Fruit fly (Drosophila melanogaster) whole organism, embryonic: ENCODE data around the gene eEF1alpha2.

Experiments used
- Atf3 ChIP-seq: fragments of 200-800 bp; sonication (Bioruptor generic); optimal IDR thresholded peaks from 3 replicates; lab custom pipeline; 2016; ENCODE audit warnings: missing biosample characterization, missing genetic modification characterization
- Bgb ChIP-seq: fragments of 200-800 bp; sonication (Bioruptor generic); IDR thresholded peaks from 2 replicates; pipeline ENCODE4 v1.3.6; 2022; ENCODE audit warnings: missing biosample characterization, missing genetic modification characterization; ENCODE audit not compliant: partially characterized antibody
- CG10366 ChIP-seq: fragments of 200-800 bp; sonication (Bioruptor generic); IDR thresholded peaks from 2 replicates; pipeline ENCODE4 v1.3.6; 2022; ENCODE audit warnings: missing biosample characterization, missing genetic modification characterization
- CG10462 ChIP-seq: fragments of 200-800 bp; sonication (Bioruptor generic); optimal IDR thresholded peaks from 2 replicates; lab custom pipeline; 2016; ENCODE audit warnings: missing biosample characterization, missing genetic modification characterization
- CG11723 ChIP-seq: fragments of 200-800 bp; sonication (Bioruptor generic); optimal IDR thresholded peaks from 2 replicates; lab custom pipeline; 2017; ENCODE audit warnings: missing biosample characterization, mild to moderate bottlenecking, missing genetic modification characterization
- CG14441 ChIP-seq: fragments of 200-800 bp; sonication (Bioruptor generic); IDR thresholded peaks from 2 replicates; pipeline ENCODE4 v1.3.6; 2022; ENCODE audit warnings: missing biosample characterization, missing genetic modification characterization
- CG14965 ChIP-seq: fragments of 200-800 bp; sonication (Bioruptor generic); optimal IDR thresholded peaks from 2 replicates; lab custom pipeline; 2016; ENCODE audit warnings: missing biosample characterization, missing genetic modification characterization, borderline replicate concordance
- CG15601 ChIP-seq: fragments of 200-800 bp; sonication (Bioruptor generic); optimal IDR thresholded peaks from 3 replicates; lab custom pipeline; 2019; ENCODE audit warnings: missing biosample characterization, mild to moderate bottlenecking, missing genetic modification characterization, moderate library complexity
- CG15696 ChIP-seq: fragments of 200-800 bp; sonication (Bioruptor generic); optimal IDR thresholded peaks from 2 replicates; lab custom pipeline; 2019; ENCODE audit warnings: missing biosample characterization, mild to moderate bottlenecking, missing genetic modification characterization, moderate library complexity
- CG16815 ChIP-seq: fragments of 200-800 bp; sonication (Bioruptor generic); optimal IDR thresholded peaks from 3 replicates; lab custom pipeline; 2017; ENCODE audit warnings: missing biosample characterization, mild to moderate bottlenecking, missing genetic modification characterization
- CG17385 ChIP-seq: fragments of 200-800 bp; sonication (Bioruptor generic); optimal IDR thresholded peaks from 3 replicates; lab custom pipeline; 2018; ENCODE audit warnings: missing biosample characterization, mild to moderate bottlenecking, missing genetic modification characterization
- CG34422 ChIP-seq: fragments of 200-800 bp; sonication (Bioruptor generic); IDR thresholded peaks from 3 replicates; pipeline ENCODE4 v1.3.6; 2022; ENCODE audit warnings: missing biosample characterization, missing genetic modification characterization
- CG3847 ChIP-seq: fragments of 200-800 bp; sonication (Bioruptor generic); IDR thresholded peaks from 2 replicates; pipeline ENCODE4 v1.3.6; 2022; ENCODE audit warnings: missing biosample characterization, missing genetic modification characterization
- CG4404 ChIP-seq: fragments of 200-800 bp; sonication (Bioruptor generic); IDR thresholded peaks from 2 replicates; pipeline ENCODE4 v1.3.6; 2022; ENCODE audit warnings: missing biosample characterization, missing genetic modification characterization
- CG5953 ChIP-seq: fragments of 200-800 bp; sonication (Bioruptor generic); IDR thresholded peaks from 2 replicates; pipeline ENCODE4 v1.3.6; 2022; ENCODE audit warnings: missing biosample characterization, missing genetic modification characterization
- CG6175 ChIP-seq: fragments of 200-800 bp; sonication (Bioruptor generic); IDR thresholded peaks from 3 replicates; pipeline ENCODE4 v1.3.6; 2022; ENCODE audit warnings: missing biosample characterization, missing genetic modification characterization
- CG6254 ChIP-seq: fragments of 200-800 bp; sonication (Bioruptor generic); optimal IDR thresholded peaks from 3 replicates; lab custom pipeline; 2017; ENCODE audit warnings: mild to moderate bottlenecking, missing biosample characterization, missing genetic modification reagents, missing genetic modification characterization
- CG9817 ChIP-seq: fragments of 200-800 bp; sonication (Bioruptor generic); optimal IDR thresholded peaks from 2 replicates; lab custom pipeline; 2018; ENCODE audit warnings: missing biosample characterization, mild to moderate bottlenecking, missing genetic modification characterization, moderate library complexity
- D19A ChIP-seq: fragments of 200-800 bp; optimal IDR thresholded peaks from 3 replicates; lab custom pipeline; 2019; ENCODE audit warnings: missing biosample characterization, mild to moderate bottlenecking, missing genetic modification characterization, moderate library complexity
- Dad ChIP-seq: fragments of 200-800 bp; sonication (Bioruptor generic); optimal IDR thresholded peaks from 3 replicates; lab custom pipeline; 2016; ENCODE audit warnings: missing biosample characterization, missing genetic modification characterization
- Dbx ChIP-seq: fragments of 200-800 bp; sonication (Bioruptor generic); IDR thresholded peaks from 3 replicates; pipeline ENCODE4 v1.3.6; 2022; ENCODE audit warnings: missing biosample characterization, missing genetic modification characterization
- Dip2 ChIP-seq: fragments of 200-800 bp; sonication (Bioruptor generic); IDR thresholded peaks from 2 replicates; pipeline ENCODE4 v1.3.6; 2022; ENCODE audit warnings: missing biosample characterization, missing genetic modification characterization
- ERR ChIP-seq: fragments of 200-800 bp; sonication (Bioruptor generic); optimal IDR thresholded peaks from 2 replicates; lab custom pipeline; 2016; ENCODE audit warnings: missing biosample characterization, missing genetic modification characterization
- Hmx ChIP-seq: fragments of 200-800 bp; sonication (Bioruptor generic); optimal IDR thresholded peaks from 2 replicates; lab custom pipeline; 2016; ENCODE audit warnings: missing biosample characterization, missing genetic modification characterization
- Lpt ChIP-seq: fragments of >200 bp; optimal IDR thresholded peaks from 2 replicates; lab custom pipeline; 2018; ENCODE audit warnings: missing biosample characterization, missing genetic modification characterization
- Myb ChIP-seq: fragments of 200-800 bp; sonication (Bioruptor generic); optimal IDR thresholded peaks from 2 replicates; lab custom pipeline; 2016; ENCODE audit warnings: missing biosample characterization, missing genetic modification characterization
- NC2α ChIP-seq: fragments of 200-800 bp; sonication (Bioruptor generic); optimal IDR thresholded peaks from 2 replicates; lab custom pipeline; 2016; ENCODE audit warnings: missing biosample characterization, missing genetic modification characterization
- NFAT ChIP-seq: fragments of 200-800 bp; sonication (Bioruptor generic); IDR thresholded peaks from 2 replicates; pipeline ENCODE4 v1.3.6; 2022; ENCODE audit warnings: missing biosample characterization, missing genetic modification characterization
- Nf-YA ChIP-seq: fragments of 200-800 bp; sonication (Bioruptor generic); IDR thresholded peaks from 2 replicates; pipeline ENCODE4 v1.3.6; 2022; ENCODE audit warnings: missing biosample characterization, missing genetic modification characterization
- Rfx ChIP-seq: fragments of 200-800 bp; sonication (Bioruptor generic); IDR thresholded peaks from 2 replicates; pipeline ENCODE4 v1.3.6; 2022; ENCODE audit warnings: missing biosample characterization, missing genetic modification characterization
- Trl ChIP-seq, 3 experiments: fragments of >200 bp in 2 of 3; fragments of 200-800 bp in 1 of 3; sonication (Bioruptor generic) in 1 of 3; optimal IDR thresholded peaks; 2 replicates in 1 of 3; 3 replicates in 2 of 3; lab custom pipeline; 2016 to 2017; ENCODE audit warnings: missing biosample characterization in 1 of 3, missing genetic modification characterization in 1 of 3
- YL-1 ChIP-seq: fragments of 200-800 bp; sonication (Bioruptor generic); optimal IDR thresholded peaks from 3 replicates; lab custom pipeline; 2017; ENCODE audit warnings: missing biosample characterization, mild to moderate bottlenecking, missing genetic modification characterization
- al ChIP-seq: fragments of 200-800 bp; sonication (Bioruptor generic); IDR thresholded peaks from 2 replicates; pipeline ENCODE4 v1.3.6; 2022; ENCODE audit warnings: missing biosample characterization, missing genetic modification characterization
- br ChIP-seq: fragments of >200 bp; optimal IDR thresholded peaks from 2 replicates; lab custom pipeline; 2017
- en ChIP-seq: fragments of 200-800 bp; sonication (Bioruptor generic); optimal IDR thresholded peaks from 2 replicates; lab custom pipeline; 2016; ENCODE audit warnings: missing biosample characterization, missing genetic modification characterization
- ewg ChIP-seq: fragments of 200-800 bp; sonication (Bioruptor generic); optimal IDR thresholded peaks from 3 replicates; lab custom pipeline; 2017; ENCODE audit warnings: mild to moderate bottlenecking, missing biosample characterization, missing genetic modification reagents, missing genetic modification characterization
- fd96Cb ChIP-seq: fragments of 200-800 bp; sonication (Bioruptor generic); optimal IDR thresholded peaks from 2 replicates; lab custom pipeline; 2018; ENCODE audit warnings: missing biosample characterization, mild to moderate bottlenecking, missing genetic modification characterization, moderate library complexity
- fu2 ChIP-seq: fragments of 200-800 bp; sonication (Bioruptor generic); optimal IDR thresholded peaks from 2 replicates; lab custom pipeline; 2016; ENCODE audit warnings: missing biosample characterization, missing genetic modification characterization
- gt ChIP-seq: fragments of 200-800 bp; sonication (Bioruptor generic); IDR thresholded peaks from 2 replicates; pipeline ENCODE4 v1.3.6; 2022; ENCODE audit warnings: missing biosample characterization, missing genetic modification characterization
- hbn ChIP-seq: fragments of 200-800 bp; sonication (Bioruptor generic); IDR thresholded peaks from 2 replicates; pipeline ENCODE4 v1.3.6; 2022; ENCODE audit warnings: missing biosample characterization, missing genetic modification characterization; ENCODE audit not compliant: partially characterized antibody
- jumu ChIP-seq: fragments of 200-800 bp; sonication (Bioruptor generic); optimal IDR thresholded peaks from 3 replicates; lab custom pipeline; 2016; ENCODE audit warnings: missing biosample characterization, missing genetic modification characterization
- lbe ChIP-seq: fragments of 200-800 bp; sonication (Bioruptor generic); optimal IDR thresholded peaks from 2 replicates; lab custom pipeline; 2016; ENCODE audit warnings: missing biosample characterization, mild to moderate bottlenecking, missing genetic modification characterization
- otp ChIP-seq: fragments of 200-800 bp; sonication (Bioruptor generic); IDR thresholded peaks from 3 replicates; pipeline ENCODE4, ENCODE4 v1.3.6; 2022; ENCODE audit warnings: missing biosample characterization, missing genetic modification characterization
- phol ChIP-seq: fragments of 200-800 bp; sonication (Bioruptor generic); optimal IDR thresholded peaks from 3 replicates; lab custom pipeline; 2018; ENCODE audit warnings: missing biosample characterization, mild to moderate bottlenecking, missing genetic modification characterization, moderate library complexity
- sisA ChIP-seq: fragments of 200-800 bp; sonication (Bioruptor generic); IDR thresholded peaks from 2 replicates; pipeline ENCODE4 v1.3.6; 2022; ENCODE audit warnings: missing biosample characterization, missing genetic modification characterization
- so ChIP-seq: fragments of 200-800 bp; sonication (Bioruptor generic); IDR thresholded peaks from 3 replicates; pipeline ENCODE4 v1.3.6; 2022; ENCODE audit warnings: missing biosample characterization, missing genetic modification characterization
- sqz ChIP-seq: fragments of 200-800 bp; sonication (Bioruptor generic); optimal IDR thresholded peaks from 3 replicates; lab custom pipeline; 2018; ENCODE audit warnings: missing biosample characterization, mild to moderate bottlenecking, missing genetic modification characterization
- trem ChIP-seq: fragments of 200-800 bp; optimal IDR thresholded peaks from 3 replicates; lab custom pipeline; 2019; ENCODE audit warnings: missing biosample characterization, mild to moderate bottlenecking, missing genetic modification characterization, moderate library complexity
- twi ChIP-seq: fragments of 200-800 bp; optimal IDR thresholded peaks from 2 replicates; lab custom pipeline; 2019; ENCODE audit warnings: missing biosample characterization, mild to moderate bottlenecking, missing genetic modification characterization, moderate library complexity
- unc-4 ChIP-seq: fragments of 200-800 bp; sonication (Bioruptor generic); IDR thresholded peaks from 2 replicates; pipeline ENCODE4 v1.3.6; 2022; ENCODE audit warnings: missing biosample characterization, missing genetic modification characterization; ENCODE audit not compliant: partially characterized antibody
- zfh2 ChIP-seq: fragments of 200-800 bp; sonication (Bioruptor generic); optimal IDR thresholded peaks from 2 replicates; lab custom pipeline; 2016; ENCODE audit warnings: missing biosample characterization, missing genetic modification characterization

The eEF1alpha2 gene

DNA sequence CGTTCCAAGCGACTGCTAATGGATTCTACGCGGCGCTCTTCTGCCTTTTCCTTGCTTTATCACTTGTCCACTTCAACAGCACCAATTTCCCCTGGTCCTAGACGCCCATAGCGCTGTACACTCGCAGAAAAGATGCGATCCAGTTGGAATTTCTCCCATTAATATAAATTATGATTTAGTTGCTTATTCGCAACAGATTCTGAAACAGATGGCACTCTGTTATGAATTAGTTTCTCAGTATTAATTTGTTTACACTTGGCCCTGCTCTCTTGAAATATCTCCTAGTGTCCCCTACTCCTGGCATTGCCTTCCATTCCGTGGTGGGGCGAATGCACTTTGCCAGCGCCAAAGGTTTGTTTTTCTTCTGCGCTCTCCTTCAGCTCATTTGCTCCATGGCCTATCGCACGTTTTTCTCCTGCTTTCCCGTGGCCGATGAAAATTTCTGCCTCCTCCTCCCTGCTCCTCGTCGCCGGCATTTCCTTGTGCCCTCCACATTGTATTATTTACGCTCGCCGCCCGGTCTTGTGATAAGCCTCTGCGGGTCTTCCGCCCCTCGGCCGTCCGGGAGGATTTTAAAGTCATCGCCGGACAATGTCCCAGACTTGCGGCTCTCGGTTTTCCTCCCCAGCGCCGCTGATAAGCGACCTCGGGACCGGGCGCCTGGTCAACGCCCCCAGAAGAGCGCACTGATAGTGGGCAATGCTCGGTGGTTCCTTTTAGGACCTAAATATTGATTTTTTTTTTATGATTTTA, 31.9 kb upstream of the eEF1alpha2 start (continued):
- TF ChIP-seq CG14965 (no peak), fu2 (GFP tag; lab: Kevin White, UChicago) (no peak), CG6175 (GFP tag; lab: Robert Waterston, UW) (no peak), CG10366 (GFP tag; lab: Robert Waterston, UW) (no peak), CG4404 (GFP tag; lab: Robert Waterston, UW) (peak; percentile 52; the same call in 1 of the 2 replicates), Atf3 (GFP tag; lab: Kevin White, UChicago) (no peak), CG10462 (GFP tag; lab: Kevin White, UChicago) (no peak), Rfx (GFP tag; lab: Robert Waterston, UW) (no peak), ERR (GFP tag; lab: Kevin White, UChicago) (no peak), fd96Cb (tag; lab: Kevin White, UChicago) (peak; percentile 16), gt (GFP tag; lab: Robert Waterston, UW) (no peak), ewg (GFP tag; lab: Kevin White, UChicago) (no peak), unc-4 (no peak), phol (tag; lab: Kevin White, UChicago) (peak; percentile 46), Dbx (GFP tag; lab: Robert Waterston, UW) (no peak), jumu (GFP tag; lab: Kevin White, UChicago) (no peak), D19A (no peak), Dip2 (GFP tag; lab: Robert Waterston, UW) (no peak), otp (GFP tag; lab: Robert Waterston, UW) (no peak), Lpt (no peak), CG5953 (GFP tag; lab: Robert Waterston, UW) (no peak), twi (no peak), NFAT (GFP tag; lab: Robert Waterston, UW) (no peak), Trl (optimal IDR thresholded peaks at IDR 0.05; lab: Kevin White, UChicago) (no peak), Trl (GFP tag; optimal IDR thresholded peaks at IDR 0.05; lab: Kevin White, UChicago) (no peak), Myb (GFP tag; lab: Kevin White, UChicago) (no peak), trem (tag; lab: Kevin White, UChicago) (peak; percentile 35), so (GFP tag; lab: Robert Waterston, UW) (no peak), CG17385 (GFP tag; lab: Kevin White, UChicago) (no peak), CG3847 (no peak), al (GFP tag; lab: Robert Waterston, UW) (no peak), Bgb (no peak), hbn (GFP tag; lab: Robert Waterston, UW) (no peak), CG14441 (GFP tag; lab: Robert Waterston, UW) (no peak), Dad (GFP tag; lab: Kevin White, UChicago) (no peak), CG34422 (GFP tag; lab: Robert Waterston, UW) (0 out of 3 replicates have a peak, but pooled peaks have one; percentile 27), CG6254 (GFP tag; lab: Kevin White, UChicago) (no peak), zfh2 (no peak), lbe (GFP tag; lab: Kevin White, UChicago) (no peak), en (GFP tag; lab: Kevin White, UChicago) (no peak), CG16815 (GFP tag; lab: Kevin White, UChicago) (peak; percentile 48), sqz (GFP tag; lab: Kevin White, UChicago) (no peak), sisA (GFP tag; lab: Robert Waterston, UW) (no peak), br (lab: Kevin White, UChicago) (no peak), CG15696 (tag; lab: Kevin White, UChicago) (peak; percentile 59), CG9817 (tag; lab: Kevin White, UChicago) (no peak), CG15601 (tag; lab: Kevin White, UChicago) (no peak), NC2α (GFP tag; lab: Kevin White, UChicago) (no peak), CG11723 (GFP tag; lab: Kevin White, UChicago) (no peak), Hmx (no peak), YL-1 (no peak), Nf-YA (no peak)
